Fruit fly (Drosophila melanogaster) whole organism, prepupa: ENCODE data around the gene CG7987.

Experiments
- Blimp-1 ChIP-seq: fragments of 200-800 bp; sonication (Bioruptor generic); optimal IDR thresholded peaks from 3 replicates; lab custom pipeline; 2017; ENCODE audit warnings: missing biosample characterization, missing genetic modification characterization, mild to moderate bottlenecking, moderate library complexity, missing genetic modification reagents
- CG10669 ChIP-seq: fragments of 200-800 bp; sonication (Bioruptor generic); optimal IDR thresholded peaks from 3 replicates; lab custom pipeline; 2018; ENCODE audit warnings: missing biosample characterization, mild to moderate bottlenecking, missing genetic modification characterization, moderate library complexity
- CG11294 ChIP-seq: fragments of 200-800 bp; sonication (Bioruptor generic); IDR thresholded peaks from 2 replicates; pipeline ENCODE4 v1.3.6; 2022; ENCODE audit warnings: missing biosample characterization, missing genetic modification characterization
- CG11902 ChIP-seq: fragments of 200-800 bp; sonication (Bioruptor generic); optimal IDR thresholded peaks from 3 replicates; lab custom pipeline; 2016; ENCODE audit warnings: missing biosample characterization, missing genetic modification characterization
- CG1621 ChIP-seq: fragments of 200-800 bp; sonication (Bioruptor generic); optimal IDR thresholded peaks from 3 replicates; lab custom pipeline; 2018; ENCODE audit warnings: missing biosample characterization, mild to moderate bottlenecking, missing genetic modification characterization
- CG16779 ChIP-seq: fragments of 200-800 bp; sonication (Bioruptor generic); optimal IDR thresholded peaks from 3 replicates; lab custom pipeline; 2017; ENCODE audit warnings: missing biosample characterization, mild to moderate bottlenecking, missing genetic modification characterization
- CG3032 ChIP-seq: fragments of 200-800 bp; optimal IDR thresholded peaks from 2 replicates; lab custom pipeline; 2019; ENCODE audit warnings: missing biosample characterization, mild to moderate bottlenecking, missing genetic modification characterization, moderate library complexity
- CG31627 ChIP-seq: fragments of 200-800 bp; sonication (Bioruptor generic); optimal IDR thresholded peaks from 3 replicates; lab custom pipeline; 2016; ENCODE audit warnings: missing biosample characterization, missing genetic modification characterization
- CG32006 ChIP-seq: fragments of 200-800 bp; sonication (Bioruptor generic); optimal IDR thresholded peaks from 3 replicates; lab custom pipeline; 2017; ENCODE audit warnings: missing biosample characterization, mild to moderate bottlenecking, missing genetic modification characterization
- CG4318 ChIP-seq: fragments of 200-800 bp; sonication (Bioruptor generic); optimal IDR thresholded peaks from 3 replicates; lab custom pipeline; 2017; ENCODE audit warnings: missing biosample characterization, mild to moderate bottlenecking, missing genetic modification characterization
- CG6163 ChIP-seq: fragments of 200-800 bp; sonication (Bioruptor generic); IDR thresholded peaks from 3 replicates; pipeline ENCODE4 v1.3.6; 2022; ENCODE audit warnings: missing biosample characterization, missing genetic modification characterization
- CG6276 ChIP-seq: fragments of 200-800 bp; sonication (Bioruptor generic); optimal IDR thresholded peaks from 2 replicates; lab custom pipeline; 2017; ENCODE audit warnings: missing biosample characterization, mild to moderate bottlenecking, missing genetic modification characterization
- CG6792 ChIP-seq: fragments of 200-800 bp; sonication (Bioruptor generic); optimal IDR thresholded peaks from 3 replicates; lab custom pipeline; 2016; ENCODE audit warnings: missing biosample characterization, missing genetic modification characterization
- CG6808 ChIP-seq: fragments of 200-800 bp; sonication (Bioruptor generic); optimal IDR thresholded peaks from 3 replicates; lab custom pipeline; 2017; ENCODE audit warnings: missing biosample characterization, missing genetic modification characterization, mild to moderate bottlenecking, moderate library complexity, missing genetic modification reagents
- CG6854 ChIP-seq: fragments of 200-800 bp; sonication (Bioruptor generic); optimal IDR thresholded peaks from 2 replicates; lab custom pipeline; 2017; ENCODE audit warnings: missing biosample characterization, mild to moderate bottlenecking, missing genetic modification characterization
- CG7368 ChIP-seq: fragments of 200-800 bp; sonication (Bioruptor generic); optimal IDR thresholded peaks from 3 replicates; lab custom pipeline; 2016; ENCODE audit warnings: missing biosample characterization, missing genetic modification characterization
- CG8319 ChIP-seq: fragments of 200-800 bp; sonication (Bioruptor generic); optimal IDR thresholded peaks from 3 replicates; lab custom pipeline; 2016; ENCODE audit warnings: missing biosample characterization, missing genetic modification characterization
- CG8632 ChIP-seq: fragments of 200-800 bp; sonication (Bioruptor generic); optimal IDR thresholded peaks from 3 replicates; lab custom pipeline; 2016; ENCODE audit warnings: missing biosample characterization, missing genetic modification characterization
- Eip75B ChIP-seq: fragments of 200-800 bp; sonication (Bioruptor generic); optimal IDR thresholded peaks from 3 replicates; lab custom pipeline; 2016; ENCODE audit warnings: missing biosample characterization, missing genetic modification characterization
- Eip78C ChIP-seq: fragments of 200-800 bp; sonication (Bioruptor generic); peaks from one replicate; lab custom pipeline; 2016; ENCODE audit warnings: missing biosample characterization, missing genetic modification characterization
- Eip93F ChIP-seq: fragments of 200-800 bp; sonication (Bioruptor generic); optimal IDR thresholded peaks from 2 replicates; lab custom pipeline; 2016; ENCODE audit warnings: missing biosample characterization, mild to moderate bottlenecking, missing genetic modification characterization
- Ets96B ChIP-seq: fragments of 200-800 bp; optimal IDR thresholded peaks from 2 replicates; lab custom pipeline; 2019; ENCODE audit warnings: missing biosample characterization, mild to moderate bottlenecking, missing genetic modification characterization, moderate library complexity
- Hr4 ChIP-seq: fragments of 200-800 bp; sonication (Bioruptor generic); optimal IDR thresholded peaks from 3 replicates; lab custom pipeline; 2016; ENCODE audit warnings: missing biosample characterization, missing genetic modification characterization
- Lpt ChIP-seq: fragments of 200-800 bp; sonication (Bioruptor generic); optimal IDR thresholded peaks from 3 replicates; lab custom pipeline; 2016; ENCODE audit warnings: missing biosample characterization, missing genetic modification characterization
- Met ChIP-seq: fragments of 200-800 bp; sonication (Bioruptor generic); optimal IDR thresholded peaks from 3 replicates; lab custom pipeline; 2016; ENCODE audit warnings: missing biosample characterization, missing genetic modification characterization
- OdsH ChIP-seq: fragments of 200-800 bp; sonication (Bioruptor generic); optimal IDR thresholded peaks from 3 replicates; lab custom pipeline; 2016; ENCODE audit warnings: missing biosample characterization, missing genetic modification characterization
- Smox ChIP-seq: fragments of 200-800 bp; sonication (Bioruptor generic); optimal IDR thresholded peaks from 3 replicates; lab custom pipeline; 2016; ENCODE audit warnings: missing biosample characterization, missing genetic modification characterization
- Sox14 ChIP-seq: fragments of 200-800 bp; sonication (Bioruptor generic); optimal IDR thresholded peaks from 3 replicates; lab custom pipeline; 2016; ENCODE audit warnings: missing biosample characterization, missing genetic modification characterization
- Sox15 ChIP-seq: fragments of 200-800 bp; sonication (Bioruptor generic); optimal IDR thresholded peaks from 3 replicates; lab custom pipeline; 2016; ENCODE audit warnings: missing biosample characterization, missing genetic modification characterization
- achi ChIP-seq: fragments of 200-800 bp; sonication (Bioruptor generic); optimal IDR thresholded peaks from 3 replicates; lab custom pipeline; 2016; ENCODE audit warnings: missing biosample characterization, missing genetic modification characterization
- cyc ChIP-seq: fragments of 200-800 bp; sonication (Bioruptor generic); optimal IDR thresholded peaks from 3 replicates; lab custom pipeline; 2016; ENCODE audit warnings: missing biosample characterization, missing genetic modification characterization
- dsx ChIP-seq: fragments of 200-800 bp; optimal IDR thresholded peaks from 3 replicates; lab custom pipeline; 2019; ENCODE audit warnings: missing biosample characterization, mild to moderate bottlenecking, missing genetic modification characterization, moderate library complexity; ENCODE audit not compliant: poor library complexity, severe bottlenecking
- esn ChIP-seq: fragments of 200-800 bp; sonication (Bioruptor generic); optimal IDR thresholded peaks from 2 replicates; lab custom pipeline; 2016; ENCODE audit warnings: missing biosample characterization, mild to moderate bottlenecking, missing genetic modification characterization, moderate library complexity
- fd85E ChIP-seq: fragments of 200-800 bp; sonication (Bioruptor generic); optimal IDR thresholded peaks from 3 replicates; lab custom pipeline; 2016; ENCODE audit warnings: missing biosample characterization, missing genetic modification characterization
- fkh ChIP-seq: fragments of 200-800 bp; sonication (Bioruptor generic); optimal IDR thresholded peaks from 3 replicates; lab custom pipeline; 2017; ENCODE audit warnings: missing biosample characterization, mild to moderate bottlenecking, missing genetic modification characterization, moderate library complexity
- lz ChIP-seq: fragments of 200-800 bp; sonication (Bioruptor generic); optimal IDR thresholded peaks from 3 replicates; lab custom pipeline; 2016; ENCODE audit warnings: missing biosample characterization, missing genetic modification characterization
- pdm3 ChIP-seq: fragments of 200-800 bp; sonication (Bioruptor generic); optimal IDR thresholded peaks from 3 replicates; lab custom pipeline; 2016; ENCODE audit warnings: missing biosample characterization, missing genetic modification characterization
- salr ChIP-seq, 2 experiments: fragments of 200-800 bp; sonication (Bioruptor generic); optimal IDR thresholded peaks; 3 replicates each; lab custom pipeline; 2016 to 2018; ENCODE audit warnings: missing biosample characterization in 2 of 2, missing genetic modification characterization in 2 of 2, mild to moderate bottlenecking in 1 of 2
- svp ChIP-seq: fragments of 200-800 bp; sonication (Bioruptor generic); peaks from one replicate; lab custom pipeline; 2016; ENCODE audit warnings: missing biosample characterization, missing genetic modification characterization
- topi ChIP-seq: fragments of 200-800 bp; sonication (Bioruptor generic); optimal IDR thresholded peaks from 3 replicates; lab custom pipeline; 2016; ENCODE audit warnings: missing biosample characterization, missing genetic modification characterization
- vri ChIP-seq: fragments of 200-800 bp; sonication (Bioruptor generic); optimal IDR thresholded peaks from 3 replicates; lab custom pipeline; 2016; ENCODE audit warnings: missing biosample characterization, mild to moderate bottlenecking, missing genetic modification characterization

Gene CG7987

dm6 chr3R:14589483-14589882, 13.8 kb upstream of the CG7987 start (continued):
- no peak for TF ChIP-seq fkh
- no peak for TF ChIP-seq cyc (GFP tag; lab: Kevin White, UChicago)
- TF ChIP-seq Ets96B (tag; lab: Kevin White, UChicago), result no peak
- no peak for TF ChIP-seq lz (GFP tag; lab: Kevin White, UChicago)
- TF ChIP-seq Eip93F (GFP tag; lab: Kevin White, UChicago), result no peak
- no peak for TF ChIP-seq CG8319 (GFP tag; lab: Kevin White, UChicago)
- TF ChIP-seq CG6854 (GFP tag; lab: Kevin White, UChicago), result no peak
- no peak for TF ChIP-seq CG4318 (GFP tag; lab: Kevin White, UChicago)
- no peak for TF ChIP-seq CG11902 (GFP tag; lab: Kevin White, UChicago)
- peak; percentile 25 for TF ChIP-seq svp (GFP tag; lab: Kevin White, UChicago)
- TF ChIP-seq CG31627 (GFP tag; lab: Kevin White, UChicago), result no peak
- no peak for TF ChIP-seq Smox
- TF ChIP-seq CG3032 (tag; lab: Kevin White, UChicago), result no peak
- TF ChIP-seq CG32006 (GFP tag; lab: Kevin White, UChicago), result peak; percentile 32
- no peak for TF ChIP-seq Hr4 (GFP tag; lab: Kevin White, UChicago)
- no peak for TF ChIP-seq CG16779 (tag; lab: Kevin White, UChicago)
- TF ChIP-seq Sox14 (GFP tag; lab: Kevin White, UChicago), result no peak
- TF ChIP-seq esn, result no peak
- TF ChIP-seq Blimp-1, result no peak
- no peak for TF ChIP-seq vri (GFP tag; lab: Kevin White, UChicago)

- TF ChIP-seq dsx (GFP tag; lab: Kevin White, UChicago), result peak; percentile 20
- no peak for TF ChIP-seq CG31627 (GFP tag; lab: Kevin White, UChicago)
- no peak for TF ChIP-seq salr (GFP tag; optimal IDR thresholded peaks at IDR 0.05; lab: Kevin White, UChicago)
- peak; percentile 20 for TF ChIP-seq CG3032 (tag; lab: Kevin White, UChicago)
- TF ChIP-seq Eip78C (GFP tag; lab: Kevin White, UChicago), result peak; percentile 61
- TF ChIP-seq svp (GFP tag; lab: Kevin White, UChicago), result peak; percentile 57
- TF ChIP-seq, all 60 proteins: peak for 4
Observed at dm6 chr3R:14586480-14587443, 11.1 kb upstream of the CG7987 start.

- TF ChIP-seq CG31627 (GFP tag; lab: Kevin White, UChicago) (no peak), OdsH (GFP tag; lab: Kevin White, UChicago) (no peak), Eip93F (GFP tag; lab: Kevin White, UChicago) (no peak), Met (no peak), topi (GFP tag; lab: Kevin White, UChicago) (no peak), Hr4 (GFP tag; lab: Kevin White, UChicago) (no peak), CG6854 (GFP tag; lab: Kevin White, UChicago) (no peak)
Observed at dm6 chr3R:14580045-14580579, 4.4 kb upstream of the CG7987 start.

- TF ChIP-seq lz (GFP tag; lab: Kevin White, UChicago), result peak; percentile 30
- peak; percentile 26 for TF ChIP-seq achi (GFP tag; lab: Kevin White, UChicago)
- TF ChIP-seq CG7368, result no peak
- no peak for TF ChIP-seq Lpt
- no peak for TF ChIP-seq CG8319 (GFP tag; lab: Kevin White, UChicago)
- no peak for TF ChIP-seq CG6808 (GFP tag; lab: Kevin White, UChicago)
- TF ChIP-seq svp (GFP tag; lab: Kevin White, UChicago), result peak; percentile 72
- no peak for TF ChIP-seq CG11294
- no peak for TF ChIP-seq CG6163 (GFP tag; lab: Robert Waterston, UW)
- TF ChIP-seq CG10669 (GFP tag; lab: Kevin White, UChicago), result no peak
- no peak for TF ChIP-seq CG6276 (GFP tag; lab: Kevin White, UChicago)
- peak; percentile 28 for TF ChIP-seq CG31627 (GFP tag; lab: Kevin White, UChicago)
- peak; percentile 37 for TF ChIP-seq Ets96B (tag; lab: Kevin White, UChicago)
- TF ChIP-seq CG1621 (tag; lab: Kevin White, UChicago), result no peak
- TF ChIP-seq Sox15 (GFP tag; lab: Kevin White, UChicago), result no peak
- peak; percentile 35 for TF ChIP-seq topi (GFP tag; lab: Kevin White, UChicago)
- no peak for TF ChIP-seq CG8632 (GFP tag; lab: Kevin White, UChicago)
- TF ChIP-seq CG6792 (GFP tag; lab: Kevin White, UChicago), result no peak
- peak; percentile 18 for TF ChIP-seq Eip75B (GFP tag; lab: Kevin White, UChicago)
- no peak for TF ChIP-seq fd85E
- TF ChIP-seq pdm3 (GFP tag; lab: Kevin White, UChicago), result peak; percentile 41
- peak; percentile 29 for TF ChIP-seq esn
Observed at dm6 chr3R:14577803-14578493, 2.3 kb upstream of the CG7987 start.
